Fruit fly (Drosophila melanogaster) whole organism: ENCODE measurements around the gene CG32318.

Experiments
- CG8478 ChIP-seq: fragments of >200 bp; optimal IDR thresholded peaks from 2 replicates; lab custom pipeline; 2018; ENCODE audit warnings: inconsistent platforms
- pan ChIP-seq: fragments of >200 bp; optimal IDR thresholded peaks from 2 replicates; lab custom pipeline; 2017
- psq ChIP-seq: fragments of >200 bp; optimal IDR thresholded peaks from 2 replicates; lab custom pipeline; 2017
- usp ChIP-seq: fragments of >200 bp; optimal IDR thresholded peaks from 2 replicates; lab custom pipeline; 2017; ENCODE audit warnings: missing biosample characterization, missing genetic modification characterization, mixed read lengths

DNA sequence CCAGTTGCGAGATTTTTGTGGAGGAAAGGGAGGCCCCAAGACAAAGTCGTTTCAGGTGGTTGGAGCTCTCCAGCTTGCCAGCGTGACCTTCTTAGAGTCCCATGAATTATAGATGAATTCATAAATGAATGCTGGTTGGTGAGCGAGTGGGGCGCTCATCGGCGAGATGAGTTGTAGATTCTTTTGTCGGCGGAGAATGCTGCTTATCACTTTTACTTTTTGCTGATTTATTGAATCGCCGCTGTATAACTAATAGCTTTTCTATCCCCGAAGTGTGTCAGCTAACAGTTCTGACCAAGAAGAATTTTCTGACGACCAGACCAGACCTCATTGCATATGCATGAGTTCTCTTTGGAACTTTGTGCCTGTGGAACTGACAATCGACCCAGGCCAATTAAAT, 34.6 kb downstream of the CG32318 start:
- no peak for TF ChIP-seq usp (GFP tag; lab: Kevin White, UChicago)
- TF ChIP-seq CG8478 (lab: Kevin White, UChicago), result no peak
- TF ChIP-seq pan (lab: Kevin White, UChicago), result no peak
- TF ChIP-seq psq, result no peak
